Fruit fly (Drosophila melanogaster) whole organism, embryonic: ENCODE measurements around the gene Mrp5.

ENCODE experiments used
- Ada2b ChIP-seq: fragments of 200-800 bp; sonication (Bioruptor generic); IDR thresholded peaks from 2 replicates; pipeline ENCODE4 v1.3.6; 2022; ENCODE audit warnings: missing biosample characterization, missing genetic modification characterization
- Blimp-1 ChIP-seq: fragments of 200-800 bp; sonication (Bioruptor generic); optimal IDR thresholded peaks from 3 replicates; lab custom pipeline; 2018; ENCODE audit warnings: missing biosample characterization, missing genetic modification characterization, mild to moderate bottlenecking, moderate library complexity, missing genetic modification reagents
- CG10431 ChIP-seq: fragments of 200-800 bp; sonication (Bioruptor generic); optimal IDR thresholded peaks from 3 replicates; lab custom pipeline; 2018; ENCODE audit warnings: missing biosample characterization, mild to moderate bottlenecking, missing genetic modification characterization
- CG12104 ChIP-seq: fragments of 200-800 bp; sonication (Bioruptor generic); optimal IDR thresholded peaks from 3 replicates; lab custom pipeline; 2016; ENCODE audit warnings: missing biosample characterization, missing genetic modification characterization
- CG13287 ChIP-seq: fragments of 200-800 bp; sonication (Bioruptor generic); IDR thresholded peaks from 2 replicates; pipeline ENCODE4 v1.3.6; 2022; ENCODE audit warnings: missing biosample characterization, missing genetic modification characterization; ENCODE audit not compliant: partially characterized antibody
- CG14860 ChIP-seq: fragments of 200-800 bp; sonication (Bioruptor generic); IDR thresholded peaks from 3 replicates; pipeline ENCODE4 v1.3.6; 2022; ENCODE audit warnings: missing biosample characterization, missing genetic modification characterization; ENCODE audit not compliant: partially characterized antibody
- CG16815 ChIP-seq: fragments of 200-800 bp; sonication (Bioruptor generic); optimal IDR thresholded peaks from 3 replicates; lab custom pipeline; 2017; ENCODE audit warnings: missing biosample characterization, mild to moderate bottlenecking, missing genetic modification characterization
- CG17361 ChIP-seq: fragments of 200-800 bp; sonication (Bioruptor generic); IDR thresholded peaks from 3 replicates; pipeline ENCODE4 v1.3.6; 2022; ENCODE audit warnings: missing biosample characterization, missing genetic modification characterization
- CG17802 ChIP-seq: fragments of 200-800 bp; sonication (Bioruptor generic); optimal IDR thresholded peaks from 2 replicates; lab custom pipeline; 2018; ENCODE audit warnings: missing biosample characterization, mild to moderate bottlenecking, missing genetic modification characterization, moderate library complexity
- CG1792 ChIP-seq: fragments of 200-800 bp; sonication (Bioruptor generic); optimal IDR thresholded peaks from 2 replicates; lab custom pipeline; 2016; ENCODE audit warnings: missing biosample characterization, missing genetic modification characterization
- CG18764 ChIP-seq: fragments of 200-800 bp; sonication (Bioruptor generic); optimal IDR thresholded peaks from 3 replicates; lab custom pipeline; 2016; ENCODE audit warnings: missing biosample characterization, missing genetic modification characterization
- CG32532 ChIP-seq: fragments of 200-800 bp; sonication (Bioruptor generic); IDR thresholded peaks from 2 replicates; pipeline ENCODE4 v1.3.6; 2022; ENCODE audit warnings: missing biosample characterization, missing genetic modification characterization
- CG34224 ChIP-seq: fragments of 200-800 bp; sonication (Bioruptor generic); IDR thresholded peaks from 3 replicates; pipeline ENCODE4 v1.3.6; 2022; ENCODE audit warnings: missing biosample characterization, missing genetic modification characterization; ENCODE audit not compliant: partially characterized antibody
- CG3847 ChIP-seq: fragments of 200-800 bp; sonication (Bioruptor generic); IDR thresholded peaks from 2 replicates; pipeline ENCODE4 v1.3.6; 2022; ENCODE audit warnings: missing biosample characterization, missing genetic modification characterization
- CG3995 ChIP-seq: fragments of 200-800 bp; sonication (Bioruptor generic); optimal IDR thresholded peaks from 3 replicates; lab custom pipeline; 2016; ENCODE audit warnings: missing biosample characterization, missing genetic modification characterization
- CG8359 ChIP-seq: fragments of 200-800 bp; sonication (Bioruptor generic); optimal IDR thresholded peaks from 2 replicates; lab custom pipeline; 2017; ENCODE audit warnings: missing biosample characterization, mild to moderate bottlenecking, missing genetic modification characterization, borderline replicate concordance
- CG9437 ChIP-seq: fragments of 200-800 bp; sonication (Bioruptor generic); optimal IDR thresholded peaks from 2 replicates; lab custom pipeline; 2018; ENCODE audit warnings: missing biosample characterization, mild to moderate bottlenecking, missing genetic modification characterization
- Chrac-16 ChIP-seq: fragments of 200-800 bp; sonication (Bioruptor generic); optimal IDR thresholded peaks from 3 replicates; lab custom pipeline; 2016; ENCODE audit warnings: missing biosample characterization, missing genetic modification characterization
- D19A ChIP-seq: fragments of 200-800 bp; optimal IDR thresholded peaks from 3 replicates; lab custom pipeline; 2019; ENCODE audit warnings: missing biosample characterization, mild to moderate bottlenecking, missing genetic modification characterization, moderate library complexity
- Dref ChIP-seq: fragments of 200-800 bp; sonication (Bioruptor generic); IDR thresholded peaks from 2 replicates; pipeline ENCODE4 v1.3.6; 2022; ENCODE audit warnings: missing biosample characterization, missing genetic modification characterization
- HLHmδ ChIP-seq: fragments of 200-800 bp; sonication (Bioruptor generic); optimal IDR thresholded peaks from 2 replicates; lab custom pipeline; 2018; ENCODE audit warnings: missing biosample characterization, mild to moderate bottlenecking, missing genetic modification characterization, moderate library complexity
- Hr39 ChIP-seq: fragments of >200 bp; optimal IDR thresholded peaks from 2 replicates; lab custom pipeline; 2017
- Hr51 ChIP-seq, 2 experiments: fragments of 200-800 bp; sonication (Bioruptor generic); optimal IDR thresholded peaks; 2 replicates in 1 of 2; 3 replicates in 1 of 2; lab custom pipeline; 2016 to 2018; ENCODE audit warnings: missing biosample characterization in 2 of 2, missing genetic modification characterization in 2 of 2, mild to moderate bottlenecking in 1 of 2, moderate library complexity in 1 of 2
- Kr ChIP-seq: fragments of 200-800 bp; sonication (Bioruptor generic); optimal IDR thresholded peaks from 2 replicates; lab custom pipeline; 2017; ENCODE audit warnings: missing biosample characterization, mild to moderate bottlenecking, missing genetic modification characterization
- Myb ChIP-seq: fragments of 200-800 bp; sonication (Bioruptor generic); optimal IDR thresholded peaks from 2 replicates; lab custom pipeline; 2016; ENCODE audit warnings: missing biosample characterization, missing genetic modification characterization
- PHDP ChIP-seq: fragments of 200-800 bp; sonication (Bioruptor generic); optimal IDR thresholded peaks from 3 replicates; lab custom pipeline; 2018; ENCODE audit warnings: missing biosample characterization, mild to moderate bottlenecking, missing genetic modification characterization, moderate library complexity
- Rx ChIP-seq: fragments of 200-800 bp; sonication (Bioruptor generic); IDR thresholded peaks from 2 replicates; pipeline ENCODE4 v1.3.6; 2022; ENCODE audit warnings: missing biosample characterization, missing genetic modification characterization
- TFAM ChIP-seq: fragments of 200-800 bp; sonication (Bioruptor generic); optimal IDR thresholded peaks from 2 replicates; lab custom pipeline; 2017; ENCODE audit warnings: missing biosample characterization, missing genetic modification characterization, inconsistent platforms
- Taf1 ChIP-seq: fragments of 200-800 bp; sonication (Bioruptor generic); IDR thresholded peaks from 2 replicates; pipeline ENCODE4 v1.3.6; 2022; ENCODE audit warnings: missing biosample characterization, missing genetic modification characterization
- YL-1 ChIP-seq: fragments of 200-800 bp; sonication (Bioruptor generic); optimal IDR thresholded peaks from 3 replicates; lab custom pipeline; 2017; ENCODE audit warnings: missing biosample characterization, mild to moderate bottlenecking, missing genetic modification characterization
- ash1 ChIP-seq: fragments of 200-800 bp; sonication (Bioruptor generic); optimal IDR thresholded peaks from 2 replicates; lab custom pipeline; 2018; ENCODE audit warnings: missing biosample characterization, mild to moderate bottlenecking, missing genetic modification characterization
- btn ChIP-seq: fragments of 200-800 bp; sonication (Bioruptor generic); optimal IDR thresholded peaks from 2 replicates; lab custom pipeline; 2016; ENCODE audit warnings: missing biosample characterization, missing genetic modification characterization
- caup ChIP-seq: fragments of 200-800 bp; sonication (Bioruptor generic); optimal IDR thresholded peaks from 3 replicates; lab custom pipeline; 2017; ENCODE audit warnings: missing biosample characterization, mild to moderate bottlenecking, missing genetic modification characterization, moderate library complexity; ENCODE audit not compliant: severe bottlenecking
- chm ChIP-seq: fragments of 200-800 bp; sonication (Bioruptor generic); IDR thresholded peaks from 2 replicates; pipeline ENCODE4 v1.3.6; 2022; ENCODE audit warnings: missing biosample characterization, missing genetic modification characterization
- crp ChIP-seq, 2 experiments: fragments of 200-800 bp; sonication (Bioruptor generic); optimal IDR thresholded peaks; 2 replicates in 1 of 2; 3 replicates in 1 of 2; lab custom pipeline; 2017; ENCODE audit warnings: missing biosample characterization in 2 of 2, missing genetic modification characterization in 2 of 2, mild to moderate bottlenecking in 1 of 2, moderate library complexity in 1 of 2
- ems ChIP-seq: fragments of 200-800 bp; sonication (Bioruptor generic); optimal IDR thresholded peaks from 3 replicates; lab custom pipeline; 2016; ENCODE audit warnings: missing biosample characterization, missing genetic modification characterization
- esg ChIP-seq: fragments of 200-800 bp; sonication (Bioruptor generic); conservative IDR thresholded peaks from 2 replicates; pipeline ENCODE4 v1.3.6; 2022; ENCODE audit warnings: missing biosample characterization, missing genetic modification characterization
- ewg ChIP-seq: fragments of 200-800 bp; sonication (Bioruptor generic); optimal IDR thresholded peaks from 3 replicates; lab custom pipeline; 2017; ENCODE audit warnings: mild to moderate bottlenecking, missing biosample characterization, missing genetic modification reagents, missing genetic modification characterization
- fd3F ChIP-seq: fragments of 200-800 bp; sonication (Bioruptor generic); optimal IDR thresholded peaks from 2 replicates; lab custom pipeline; 2018; ENCODE audit warnings: missing biosample characterization, mild to moderate bottlenecking, missing genetic modification characterization, moderate library complexity
- gem ChIP-seq: fragments of 200-800 bp; sonication (Bioruptor generic); optimal IDR thresholded peaks from 2 replicates; lab custom pipeline; 2019; ENCODE audit warnings: missing biosample characterization, mild to moderate bottlenecking, missing genetic modification characterization, moderate library complexity
- grau ChIP-seq: fragments of 200-800 bp; optimal IDR thresholded peaks from 3 replicates; lab custom pipeline; 2019; ENCODE audit warnings: missing biosample characterization, mild to moderate bottlenecking, missing genetic modification characterization, moderate library complexity
- gsb-n ChIP-seq: fragments of 200-800 bp; sonication (Bioruptor generic); optimal IDR thresholded peaks from 3 replicates; lab custom pipeline; 2018; ENCODE audit warnings: missing biosample characterization, mild to moderate bottlenecking, missing genetic modification characterization
- knrl ChIP-seq: fragments of 200-800 bp; sonication (Bioruptor generic); IDR thresholded peaks from 3 replicates; pipeline ENCODE4 v1.3.6; 2022; ENCODE audit warnings: missing biosample characterization, missing genetic modification characterization; ENCODE audit not compliant: partially characterized antibody
- sens-2 ChIP-seq: fragments of 200-800 bp; sonication (Bioruptor generic); IDR thresholded peaks from 2 replicates; pipeline ENCODE4 v1.3.6; 2022; ENCODE audit warnings: missing biosample characterization, missing genetic modification characterization
- sim ChIP-seq: fragments of 200-800 bp; sonication (Bioruptor generic); IDR thresholded peaks from 2 replicates; pipeline ENCODE4 v1.3.6; 2022; ENCODE audit warnings: missing biosample characterization, missing genetic modification characterization
- slbo ChIP-seq: fragments of 200-800 bp; sonication (Bioruptor generic); IDR thresholded peaks from 2 replicates; pipeline ENCODE4 v1.3.6; 2022; ENCODE audit warnings: missing biosample characterization, missing genetic modification characterization
- so ChIP-seq: fragments of 200-800 bp; sonication (Bioruptor generic); IDR thresholded peaks from 3 replicates; pipeline ENCODE4 v1.3.6; 2022; ENCODE audit warnings: missing biosample characterization, missing genetic modification characterization
- vfl ChIP-seq: fragments of 200-800 bp; sonication (Bioruptor generic); optimal IDR thresholded peaks from 2 replicates; lab custom pipeline; 2016; ENCODE audit warnings: missing biosample characterization, missing genetic modification characterization
- wor ChIP-seq: fragments of 200-800 bp; sonication (Bioruptor generic); IDR thresholded peaks from 2 replicates; pipeline ENCODE4 v1.3.6; 2022; ENCODE audit warnings: missing biosample characterization, missing genetic modification characterization
- yki ChIP-seq: fragments of >200 bp; optimal IDR thresholded peaks from 3 replicates; lab custom pipeline; 2018

The Mrp5 gene

dm6 chr3R:19904865-19905373 is 29.4 kb upstream of the Mrp5 start, which contains the start of the genes Surf6 and RhoGAP92B (continued):
- TF ChIP-seq CG8359 (GFP tag; lab: Kevin White, UChicago) (peak; percentile 4), Chrac-16 (GFP tag; lab: Kevin White, UChicago) (peak; percentile 61), Dref (GFP tag; lab: Robert Waterston, UW) (0 out of 2 replicates have a peak, but pooled peaks have one; percentile 21), CG16815 (GFP tag; lab: Kevin White, UChicago) (no peak), TFAM (no peak), Hr51 (GFP tag; optimal IDR thresholded peaks at IDR 0.05; lab: Kevin White, UChicago) (peak; percentile 32 to 55), gem (tag; lab: Kevin White, UChicago) (peak; percentile 61), fd3F (GFP tag; lab: Kevin White, UChicago) (peak; percentile 33), slbo (GFP tag; lab: Robert Waterston, UW) (peak; percentile 38), caup (peak; percentile 71), CG34224 (GFP tag; lab: Robert Waterston, UW) (no peak), CG13287 (GFP tag; lab: Robert Waterston, UW) (peak; percentile 78), vfl (GFP tag; lab: Kevin White, UChicago) (peak; percentile 40), sens-2 (GFP tag; lab: Robert Waterston, UW) (no peak), ash1 (GFP tag; lab: Kevin White, UChicago) (no peak), CG3995 (GFP tag; lab: Kevin White, UChicago) (peak; percentile 39), CG17361 (GFP tag; lab: Robert Waterston, UW) (peak; percentile 63; the same call in 2 of the 3 replicates), CG9437 (GFP tag; lab: Kevin White, UChicago) (peak; percentile 31), Rx (no peak), knrl (peak; percentile 62; the same call in 2 of the 3 replicates), Ada2b (GFP tag; lab: Robert Waterston, UW) (0 out of 2 replicates have a peak, but pooled peaks have one; percentile 18), PHDP (tag; lab: Kevin White, UChicago) (peak; percentile 55), CG3847 (GFP tag; lab: Robert Waterston, UW) (peak; percentile 86), wor (GFP tag; lab: Robert Waterston, UW) (no peak), CG18764 (GFP tag; lab: Kevin White, UChicago) (peak; percentile 50), CG14860 (no peak), gsb-n (tag; lab: Kevin White, UChicago) (peak; percentile 58), CG17802 (peak; percentile 44), sim (GFP tag; lab: Robert Waterston, UW) (0 out of 2 replicates have a peak, but pooled peaks have one; percentile 8), yki (lab: Kevin White, UChicago) (no peak), crp (GFP tag; optimal IDR thresholded peaks at IDR 0.05; lab: Kevin White, UChicago) (peak in 1 of 2 experiments; percentile 62), D19A (peak; percentile 38), grau (tag; lab: Kevin White, UChicago) (peak; percentile 64), CG32532 (GFP tag; lab: Robert Waterston, UW) (peak; percentile 71), Taf1 (peak; percentile 42; the same call in 1 of the 2 replicates), HLHmδ (GFP tag; lab: Kevin White, UChicago) (no peak), btn (GFP tag; lab: Kevin White, UChicago) (no peak), esg (GFP tag; lab: Robert Waterston, UW) (no peak; the same call in 1 of the 2 replicates), Myb (GFP tag; lab: Kevin White, UChicago) (peak; percentile 62), YL-1 (GFP tag; lab: Kevin White, UChicago) (peak; percentile 92), Kr (GFP tag; lab: Kevin White, UChicago) (no peak), CG12104 (GFP tag; lab: Kevin White, UChicago) (peak; percentile 38), so (peak; percentile 53; the same call in 1 of the 3 replicates), ems (peak; percentile 60), CG1792 (GFP tag; lab: Kevin White, UChicago) (peak; percentile 3), ewg (GFP tag; lab: Kevin White, UChicago) (peak; percentile 40), CG10431 (GFP tag; lab: Kevin White, UChicago) (peak; percentile 68), Blimp-1 (GFP tag; lab: Kevin White, UChicago) (peak; percentile 46), chm (GFP tag; lab: Robert Waterston, UW) (no peak; the same call in 1 of the 2 replicates), Hr39 (no peak)
